Fruit fly (Drosophila melanogaster) Kc167 (cell line): ENCODE measurements around the gene CG31406.

Experiments
- Sin3A ChIP-seq: fragments of >200 bp; optimal IDR thresholded peaks from 2 replicates; lab custom pipeline; 2018; ENCODE audit warnings: missing external identifiers
- h ChIP-seq: fragments of >200 bp; optimal IDR thresholded peaks from 3 replicates; lab custom pipeline; 2018; ENCODE audit warnings: missing external identifiers
- insv ChIP-seq: fragments of >200 bp; optimal IDR thresholded peaks from 3 replicates; lab custom pipeline; 2018; ENCODE audit warnings: missing external identifiers
- psq ChIP-seq: fragments of >200 bp; optimal IDR thresholded peaks from 2 replicates; lab custom pipeline; 2017; ENCODE audit warnings: missing external identifiers
- ttk ChIP-seq: sonication (Bioruptor generic); optimal IDR thresholded peaks from 2 replicates; lab custom pipeline; 2017; ENCODE audit warnings: missing external identifiers

DNA sequence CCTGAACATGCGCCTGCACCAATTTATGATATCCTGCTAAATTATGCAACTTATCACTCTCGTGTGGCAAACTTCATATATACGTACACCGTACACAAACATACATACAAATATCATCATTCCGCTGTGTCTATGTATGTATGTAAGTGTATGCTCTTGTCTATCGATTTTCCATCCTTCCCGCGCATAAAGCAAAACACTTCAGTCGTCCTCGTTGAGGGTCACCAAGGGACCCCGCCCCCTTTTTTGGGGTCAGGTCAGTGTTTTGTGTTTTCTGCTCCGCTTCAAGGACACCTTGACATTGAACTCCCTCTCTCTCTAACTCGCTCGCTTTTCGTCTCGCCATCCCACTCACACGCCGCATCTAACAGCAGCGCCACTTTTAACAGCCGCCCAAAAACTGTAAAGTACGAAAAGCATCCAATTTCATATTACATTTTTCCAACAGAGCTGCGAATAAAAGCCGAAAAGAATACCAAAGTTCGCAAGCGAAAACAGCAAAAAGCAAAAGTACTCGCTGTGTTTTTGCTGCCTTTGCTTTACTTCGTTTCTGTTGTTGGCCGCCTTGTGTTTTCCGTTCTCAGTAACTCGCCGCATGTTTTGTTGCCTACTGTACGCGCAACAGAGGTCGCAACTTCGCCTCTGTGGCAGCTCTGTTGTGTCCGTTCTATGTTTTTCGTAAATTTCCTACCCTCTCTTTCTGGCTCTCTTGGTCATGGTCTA is 7.4 kb downstream of the CG31406 start:
- TF ChIP-seq h (lab: Kevin White, UChicago) = no peak
- TF ChIP-seq Sin3A (lab: Kevin White, UChicago) = no peak
- no peak for TF ChIP-seq psq (lab: Kevin White, UChicago)
- no peak for TF ChIP-seq insv (lab: Kevin White, UChicago)
- TF ChIP-seq ttk (lab: Kevin White, UChicago) = no peak
